Fruit fly (Drosophila melanogaster) whole organism, embryonic: ENCODE results near the gene CG15221.

Experiments used
- CG10209 ChIP-seq: fragments of 200-800 bp; sonication (Bioruptor generic); optimal IDR thresholded peaks from 3 replicates; lab custom pipeline; 2017; ENCODE audit warnings: missing biosample characterization, mild to moderate bottlenecking, missing genetic modification characterization, missing genetic modification reagents
- CG10267 ChIP-seq: fragments of 200-800 bp; sonication (Bioruptor generic); optimal IDR thresholded peaks from 2 replicates; lab custom pipeline; 2018; ENCODE audit warnings: missing biosample characterization, mild to moderate bottlenecking, missing genetic modification characterization, moderate library complexity
- CG10366 ChIP-seq: fragments of 200-800 bp; sonication (Bioruptor generic); IDR thresholded peaks from 2 replicates; pipeline ENCODE4 v1.3.6; 2022; ENCODE audit warnings: missing biosample characterization, missing genetic modification characterization
- CG10462 ChIP-seq: fragments of 200-800 bp; sonication (Bioruptor generic); optimal IDR thresholded peaks from 2 replicates; lab custom pipeline; 2016; ENCODE audit warnings: missing biosample characterization, missing genetic modification characterization
- CG11456 ChIP-seq: fragments of 200-800 bp; sonication (Bioruptor generic); IDR thresholded peaks from 3 replicates; pipeline ENCODE4 v1.3.6; 2022; ENCODE audit warnings: missing biosample characterization, missing genetic modification characterization
- CG12104 ChIP-seq: fragments of 200-800 bp; sonication (Bioruptor generic); optimal IDR thresholded peaks from 3 replicates; lab custom pipeline; 2016; ENCODE audit warnings: missing biosample characterization, missing genetic modification characterization
- CG13123 ChIP-seq: fragments of 200-800 bp; sonication (Bioruptor generic); optimal IDR thresholded peaks from 2 replicates; lab custom pipeline; 2016; ENCODE audit warnings: missing biosample characterization, missing genetic modification characterization
- CG13775 ChIP-seq: fragments of 200-800 bp; sonication (Bioruptor generic); optimal IDR thresholded peaks from 3 replicates; lab custom pipeline; 2017; ENCODE audit warnings: missing biosample characterization, mild to moderate bottlenecking, missing genetic modification characterization
- CG13894 ChIP-seq: fragments of 200-800 bp; sonication (Bioruptor generic); optimal IDR thresholded peaks from 3 replicates; lab custom pipeline; 2018; ENCODE audit warnings: missing biosample characterization, mild to moderate bottlenecking, missing genetic modification characterization, moderate library complexity
- CG14050 ChIP-seq: fragments of 200-800 bp; sonication (Bioruptor generic); IDR thresholded peaks from 3 replicates; pipeline ENCODE4 v1.3.6; 2022; ENCODE audit warnings: missing biosample characterization, missing genetic modification characterization
- CG14441 ChIP-seq: fragments of 200-800 bp; sonication (Bioruptor generic); IDR thresholded peaks from 2 replicates; pipeline ENCODE4 v1.3.6; 2022; ENCODE audit warnings: missing biosample characterization, missing genetic modification characterization
- CG15269 ChIP-seq: fragments of 200-800 bp; sonication (Bioruptor generic); optimal IDR thresholded peaks from 2 replicates; lab custom pipeline; 2018; ENCODE audit warnings: missing biosample characterization, mild to moderate bottlenecking, missing genetic modification characterization, moderate library complexity
- CG18476 ChIP-seq: fragments of 200-800 bp; sonication (Bioruptor generic); optimal IDR thresholded peaks from 2 replicates; lab custom pipeline; 2016; ENCODE audit warnings: missing biosample characterization, mild to moderate bottlenecking, missing genetic modification characterization
- CG18599 ChIP-seq: fragments of 200-800 bp; sonication (Bioruptor generic); optimal IDR thresholded peaks from 3 replicates; lab custom pipeline; 2017; ENCODE audit warnings: missing biosample characterization, missing genetic modification characterization, mild to moderate bottlenecking, moderate library complexity, missing genetic modification reagents
- CG34422 ChIP-seq: fragments of 200-800 bp; sonication (Bioruptor generic); IDR thresholded peaks from 3 replicates; pipeline ENCODE4 v1.3.6; 2022; ENCODE audit warnings: missing biosample characterization, missing genetic modification characterization
- CG3838 ChIP-seq: fragments of 200-800 bp; sonication (Bioruptor generic); optimal IDR thresholded peaks from 3 replicates; lab custom pipeline; 2016; ENCODE audit warnings: missing biosample characterization, missing genetic modification characterization
- CG43689 ChIP-seq: fragments of 200-800 bp; sonication (Bioruptor generic); IDR thresholded peaks from 2 replicates; pipeline ENCODE4 v1.3.6; 2022; ENCODE audit warnings: missing biosample characterization, missing genetic modification characterization
- CG7963 ChIP-seq: fragments of 200-800 bp; sonication (Bioruptor generic); IDR thresholded peaks from 3 replicates; pipeline ENCODE4 v1.3.6; 2022; ENCODE audit warnings: missing biosample characterization, missing genetic modification characterization; ENCODE audit not compliant: partially characterized antibody
- CG8924 ChIP-seq: fragments of 200-800 bp; optimal IDR thresholded peaks from 3 replicates; lab custom pipeline; 2019; ENCODE audit warnings: missing biosample characterization, mild to moderate bottlenecking, missing genetic modification characterization, moderate library complexity
- CG9609 ChIP-seq: fragments of 200-800 bp; sonication (Bioruptor generic); optimal IDR thresholded peaks from 3 replicates; lab custom pipeline; 2016; ENCODE audit warnings: missing biosample characterization, missing genetic modification characterization
- Deaf1 ChIP-seq: fragments of 200-800 bp; optimal IDR thresholded peaks from 3 replicates; lab custom pipeline; 2019; ENCODE audit warnings: missing biosample characterization, mild to moderate bottlenecking, missing genetic modification characterization, moderate library complexity
- Ets97D ChIP-seq: fragments of 200-800 bp; sonication (Bioruptor generic); optimal IDR thresholded peaks from 3 replicates; lab custom pipeline; 2016; ENCODE audit warnings: missing biosample characterization, missing genetic modification characterization
- HLH3B ChIP-seq: fragments of 200-800 bp; sonication (Bioruptor generic); IDR thresholded peaks from 2 replicates; pipeline ENCODE4 v1.3.6; 2022; ENCODE audit warnings: missing biosample characterization, missing genetic modification characterization
- Kr ChIP-seq: fragments of 200-800 bp; sonication (Bioruptor generic); optimal IDR thresholded peaks from 2 replicates; lab custom pipeline; 2017; ENCODE audit warnings: missing biosample characterization, mild to moderate bottlenecking, missing genetic modification characterization
- MBD-R2 ChIP-seq: fragments of 200-800 bp; sonication (Bioruptor generic); IDR thresholded peaks from 2 replicates; pipeline ENCODE4 v1.3.6; 2022; ENCODE audit warnings: missing biosample characterization, missing genetic modification characterization
- MTF-1 ChIP-seq: fragments of 200-800 bp; sonication (Bioruptor generic); optimal IDR thresholded peaks from 2 replicates; lab custom pipeline; 2018; ENCODE audit warnings: missing biosample characterization, mild to moderate bottlenecking, missing genetic modification characterization, borderline replicate concordance
- Med ChIP-seq: fragments of 200-800 bp; sonication (Bioruptor generic); peaks from one replicate; lab custom pipeline; 2016; ENCODE audit warnings: missing biosample characterization, missing genetic modification characterization, mild to moderate bottlenecking, inconsistent platforms, moderate library complexity
- Trl ChIP-seq, 3 experiments: fragments of >200 bp in 2 of 3; fragments of 200-800 bp in 1 of 3; sonication (Bioruptor generic) in 1 of 3; optimal IDR thresholded peaks; 2 replicates in 1 of 3; 3 replicates in 2 of 3; lab custom pipeline; 2016 to 2017; ENCODE audit warnings: missing biosample characterization in 1 of 3, missing genetic modification characterization in 1 of 3
- Xrp1 ChIP-seq: fragments of 200-800 bp; sonication (Bioruptor generic); IDR thresholded peaks from 2 replicates; pipeline ENCODE4 v1.3.6; 2022; ENCODE audit warnings: missing biosample characterization, missing genetic modification characterization
- aop ChIP-seq: fragments of 200-800 bp; sonication (Bioruptor generic); IDR thresholded peaks from 2 replicates; pipeline ENCODE4 v1.3.6; 2022; ENCODE audit warnings: missing biosample characterization, missing genetic modification characterization
- az2 ChIP-seq: fragments of 200-800 bp; sonication (Bioruptor generic); optimal IDR thresholded peaks from 3 replicates; lab custom pipeline; 2016; ENCODE audit warnings: missing biosample characterization, missing genetic modification characterization
- bbx ChIP-seq: fragments of 200-800 bp; sonication (Bioruptor generic); IDR thresholded peaks from 2 replicates; pipeline ENCODE4 v1.3.6; 2022; ENCODE audit warnings: missing biosample characterization, missing genetic modification characterization; ENCODE audit not compliant: partially characterized antibody
- br ChIP-seq: fragments of >200 bp; optimal IDR thresholded peaks from 2 replicates; lab custom pipeline; 2017
- cas ChIP-seq: fragments of 200-800 bp; sonication (Bioruptor generic); IDR thresholded peaks from 2 replicates; pipeline ENCODE4 v1.3.6; 2022; ENCODE audit warnings: missing biosample characterization, missing genetic modification characterization
- ci ChIP-seq: fragments of 200-800 bp; sonication (Bioruptor generic); IDR thresholded peaks from 3 replicates; pipeline ENCODE4 v1.3.6; 2022; ENCODE audit warnings: missing biosample characterization, missing genetic modification characterization
- crp ChIP-seq, 2 experiments: fragments of 200-800 bp; sonication (Bioruptor generic); optimal IDR thresholded peaks; 2 replicates in 1 of 2; 3 replicates in 1 of 2; lab custom pipeline; 2017; ENCODE audit warnings: missing biosample characterization in 2 of 2, missing genetic modification characterization in 2 of 2, mild to moderate bottlenecking in 1 of 2, moderate library complexity in 1 of 2
- danr ChIP-seq: fragments of 200-800 bp; sonication (Bioruptor generic); IDR thresholded peaks from 2 replicates; pipeline ENCODE4 v1.3.6; 2022; ENCODE audit warnings: missing biosample characterization, missing genetic modification characterization
- en ChIP-seq: fragments of 200-800 bp; sonication (Bioruptor generic); optimal IDR thresholded peaks from 2 replicates; lab custom pipeline; 2016; ENCODE audit warnings: missing biosample characterization, missing genetic modification characterization
- esg ChIP-seq: fragments of 200-800 bp; sonication (Bioruptor generic); conservative IDR thresholded peaks from 2 replicates; pipeline ENCODE4 v1.3.6; 2022; ENCODE audit warnings: missing biosample characterization, missing genetic modification characterization
- nerfin-2 ChIP-seq: fragments of 200-800 bp; sonication (Bioruptor generic); IDR thresholded peaks from 2 replicates; pipeline ENCODE4 v1.3.6; 2022; ENCODE audit warnings: missing biosample characterization, missing genetic modification characterization; ENCODE audit not compliant: partially characterized antibody
- nmo ChIP-seq: fragments of 200-800 bp; sonication (Bioruptor generic); optimal IDR thresholded peaks from 2 replicates; lab custom pipeline; 2018; ENCODE audit warnings: missing biosample characterization, mild to moderate bottlenecking, missing genetic modification characterization, moderate library complexity
- nom ChIP-seq: fragments of 200-800 bp; sonication (Bioruptor generic); optimal IDR thresholded peaks from 2 replicates; lab custom pipeline; 2017; ENCODE audit warnings: missing biosample characterization, missing genetic modification characterization, mild to moderate bottlenecking, moderate library complexity, missing genetic modification reagents
- onecut ChIP-seq: fragments of 200-800 bp; sonication (Bioruptor generic); IDR thresholded peaks from 2 replicates; pipeline ENCODE4 v1.3.6; 2022; ENCODE audit warnings: missing biosample characterization, missing genetic modification characterization
- pros ChIP-seq: fragments of 200-800 bp; sonication (Bioruptor generic); optimal IDR thresholded peaks from 3 replicates; lab custom pipeline; 2019; ENCODE audit warnings: missing biosample characterization, mild to moderate bottlenecking, missing genetic modification characterization, moderate library complexity
- ro ChIP-seq: fragments of 200-800 bp; sonication (Bioruptor generic); IDR thresholded peaks from 2 replicates; pipeline ENCODE4 v1.3.6; 2022; ENCODE audit warnings: missing biosample characterization, missing genetic modification characterization
- seq ChIP-seq: fragments of 200-800 bp; sonication (Bioruptor generic); IDR thresholded peaks from 2 replicates; pipeline ENCODE4 v1.3.6; 2022; ENCODE audit warnings: missing biosample characterization, missing genetic modification characterization
- stwl ChIP-seq: fragments of 200-800 bp; sonication (Bioruptor generic); optimal IDR thresholded peaks from 3 replicates; lab custom pipeline; 2018; ENCODE audit warnings: missing biosample characterization, mild to moderate bottlenecking, missing genetic modification characterization, moderate library complexity
- tap ChIP-seq: fragments of 200-800 bp; optimal IDR thresholded peaks from 3 replicates; lab custom pipeline; 2019; ENCODE audit warnings: missing biosample characterization, mild to moderate bottlenecking, missing genetic modification characterization, moderate library complexity
- trem ChIP-seq: fragments of 200-800 bp; optimal IDR thresholded peaks from 3 replicates; lab custom pipeline; 2019; ENCODE audit warnings: missing biosample characterization, mild to moderate bottlenecking, missing genetic modification characterization, moderate library complexity
- vvl ChIP-seq: fragments of 200-800 bp; sonication (Bioruptor generic); IDR thresholded peaks from 2 replicates; pipeline ENCODE4 v1.3.6; 2022; ENCODE audit warnings: missing biosample characterization, missing genetic modification characterization
- wor ChIP-seq: fragments of 200-800 bp; sonication (Bioruptor generic); IDR thresholded peaks from 2 replicates; pipeline ENCODE4 v1.3.6; 2022; ENCODE audit warnings: missing biosample characterization, missing genetic modification characterization
- zfh2 ChIP-seq: fragments of 200-800 bp; sonication (Bioruptor generic); optimal IDR thresholded peaks from 2 replicates; lab custom pipeline; 2016; ENCODE audit warnings: missing biosample characterization, missing genetic modification characterization

The CG15221 gene

DNA sequence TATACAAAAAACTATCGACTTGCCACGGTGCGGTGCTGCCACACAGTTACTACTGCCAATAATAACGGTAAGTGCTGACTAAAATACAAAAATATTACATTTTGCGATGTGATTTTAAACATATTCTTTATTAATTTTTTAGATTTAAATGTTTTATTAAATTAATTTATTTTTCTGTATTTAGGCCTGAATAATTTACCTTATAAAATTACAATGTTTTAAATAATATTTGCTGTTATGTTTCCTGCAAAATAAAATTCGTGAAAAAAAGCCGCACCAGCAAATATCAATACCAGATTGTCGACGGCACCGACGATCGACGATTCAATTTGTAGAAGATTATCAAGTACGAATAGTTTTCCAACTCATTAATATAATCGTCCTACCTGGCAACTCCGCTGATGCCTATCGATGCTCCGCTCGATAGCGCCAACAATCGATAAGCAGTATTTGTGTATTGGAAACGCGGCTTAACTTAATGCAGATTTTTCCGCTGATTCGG is 45.5 kb upstream of the CG15221 start, which contains the start of the genes Vlet and bif (continued):
- TF ChIP-seq CG18476 (GFP tag; lab: Kevin White, UChicago): peak; percentile 19
- peak; percentile 43; the same call in 1 of the 2 replicates for TF ChIP-seq CG14441
- peak; percentile 67 for TF ChIP-seq az2 (GFP tag; lab: Kevin White, UChicago)
- no peak for TF ChIP-seq nerfin-2
- TF ChIP-seq wor (GFP tag; lab: Robert Waterston, UW): no peak
- TF ChIP-seq HLH3B: peak; percentile 41; the same call in 1 of the 2 replicates
- peak; percentile 48 for TF ChIP-seq stwl (tag; lab: Kevin White, UChicago)
- TF ChIP-seq CG13894 (tag; lab: Kevin White, UChicago): no peak
- no peak for TF ChIP-seq br (lab: Kevin White, UChicago)
- peak; percentile 78 for TF ChIP-seq CG15269 (tag; lab: Kevin White, UChicago)
- TF ChIP-seq crp (GFP tag; optimal IDR thresholded peaks at IDR 0.05; lab: Kevin White, UChicago): no peak
- peak; percentile 65 for TF ChIP-seq trem (tag; lab: Kevin White, UChicago)
- peak; percentile 60 for TF ChIP-seq esg (GFP tag; lab: Robert Waterston, UW)
- no peak for TF ChIP-seq danr (GFP tag; lab: Robert Waterston, UW)
- TF ChIP-seq CG13775 (GFP tag; lab: Kevin White, UChicago): peak; percentile 78
- TF ChIP-seq CG10209 (GFP tag; lab: Kevin White, UChicago): peak; percentile 50
- peak; percentile 57 for TF ChIP-seq zfh2 (GFP tag; lab: Kevin White, UChicago)
- no peak for TF ChIP-seq aop (GFP tag; lab: Robert Waterston, UW)
- TF ChIP-seq CG18599: peak; percentile 71
- peak; percentile 76 for TF ChIP-seq CG10267 (tag; lab: Kevin White, UChicago)
- TF ChIP-seq CG14050 (GFP tag; lab: Robert Waterston, UW): no peak
- TF ChIP-seq CG7963 (GFP tag; lab: Robert Waterston, UW): peak; percentile 33; the same call in 1 of the 3 replicates
- peak; percentile 62 for TF ChIP-seq CG9609 (GFP tag; lab: Kevin White, UChicago)
- no peak for TF ChIP-seq CG43689
- no peak for TF ChIP-seq CG13123 (GFP tag; lab: Kevin White, UChicago)
- TF ChIP-seq CG10462: peak; percentile 44
- TF ChIP-seq tap (tag; lab: Kevin White, UChicago): peak; percentile 38
- peak; percentile 25 for TF ChIP-seq Ets97D (GFP tag; lab: Kevin White, UChicago)
- TF ChIP-seq CG11456 (GFP tag; lab: Robert Waterston, UW): 0 out of 3 replicates have a peak, but pooled peaks have one; percentile 61
- TF ChIP-seq seq (GFP tag; lab: Robert Waterston, UW): peak; percentile 50; the same call in 1 of the 2 replicates
- no peak for TF ChIP-seq Kr
- TF ChIP-seq CG3838: no peak
- TF ChIP-seq nmo: peak; percentile 80
- TF ChIP-seq CG10366 (GFP tag; lab: Robert Waterston, UW): peak; percentile 41; the same call in 1 of the 2 replicates
- no peak for TF ChIP-seq cas (GFP tag; lab: Robert Waterston, UW)
- TF ChIP-seq en: no peak
- TF ChIP-seq Xrp1 (GFP tag; lab: Robert Waterston, UW): peak; percentile 40; the same call in 1 of the 2 replicates
- peak; percentile 41 for TF ChIP-seq CG12104
- no peak; the same call in 2 of the 3 replicates for TF ChIP-seq CG34422 (GFP tag; lab: Robert Waterston, UW)
- TF ChIP-seq ro (GFP tag; lab: Robert Waterston, UW): no peak

- TF ChIP-seq Trl (optimal IDR thresholded peaks at IDR 0.05; lab: Kevin White, UChicago): peak in 1 of 2 experiments; percentile 13
- TF ChIP-seq Trl (GFP tag; optimal IDR thresholded peaks at IDR 0.05; lab: Kevin White, UChicago): no peak
- peak; percentile 25 for TF ChIP-seq nom (GFP tag; lab: Kevin White, UChicago)
- peak; percentile 98 for TF ChIP-seq onecut (GFP tag; lab: Robert Waterston, UW)
- peak; percentile 21 for TF ChIP-seq CG8924 (tag; lab: Kevin White, UChicago)
- TF ChIP-seq Med: peak; percentile 44
- peak; percentile 7; the same call in 1 of the 3 replicates for TF ChIP-seq ci (GFP tag; lab: Robert Waterston, UW)
- peak; percentile 0 for TF ChIP-seq pros
- TF ChIP-seq MBD-R2: peak; percentile 26; the same call in 1 of the 2 replicates
- TF ChIP-seq vvl: peak; percentile 8; the same call in 1 of the 2 replicates
- 0 out of 2 replicates have a peak, but pooled peaks have one; percentile 16 for TF ChIP-seq bbx (GFP tag; lab: Robert Waterston, UW)
- no peak for TF ChIP-seq MTF-1 (GFP tag; lab: Kevin White, UChicago)
- peak; percentile 67 for TF ChIP-seq Deaf1 (tag; lab: Kevin White, UChicago)
Measured at dm6 chrX:11679461-11679860, 44.6 kb upstream of the CG15221 start.
